Worm (Caenorhabditis elegans): Measurements from ENCODE around the gene gmpr-1.

DNA sequence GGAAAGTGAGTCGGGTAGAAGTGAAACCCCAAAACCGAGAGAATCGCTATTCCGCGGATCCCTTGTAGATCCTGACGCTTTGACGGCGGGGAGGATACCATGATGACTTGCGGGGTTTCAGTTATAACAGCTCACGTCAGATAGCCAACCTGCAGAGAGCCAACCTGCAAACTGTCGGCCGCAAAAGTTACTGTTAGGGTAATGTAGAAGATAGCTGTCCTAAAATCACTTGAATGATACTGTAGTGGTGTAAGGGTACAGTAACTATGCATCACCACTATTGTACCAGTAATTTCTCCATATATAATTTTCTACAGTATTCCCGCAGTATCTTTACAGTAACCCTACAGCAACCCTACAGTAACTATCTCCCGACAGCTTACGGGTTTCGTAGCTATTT, 38.7 kb downstream of the gmpr-1 start, which contains the start of gene oac-12:
- TF ChIP-seq ztf-23 (GFP tag; IDR thresholded peaks at IDR 0.05) (no peak), med-1 (GFP tag; optimal IDR thresholded peaks at IDR 0.05; ENCODE audit: insufficient read depth) (no peak)

Data from whole organism, midembryonic.